Worm (Caenorhabditis elegans) whole organism, L2 larva: Measurements from ENCODE around the gene srh-211.

Experiments used
- C34F6.9 ChIP-seq: fragments of 150-350 bp; optimal IDR thresholded peaks from 2 replicates; lab custom pipeline; 2014; ENCODE audit warnings: missing biosample characterization, missing genetic modification characterization
- R02D3.7 ChIP-seq: fragments of 150-350 bp; optimal IDR thresholded peaks from 2 replicates; lab custom pipeline; 2014; ENCODE audit warnings: missing biosample characterization, missing genetic modification characterization
- Y55F3AM.14 ChIP-seq: fragments of 200-800 bp; sonication (Bioruptor generic); optimal IDR thresholded peaks from 2 replicates; lab custom pipeline; 2018; ENCODE audit warnings: mild to moderate bottlenecking, missing genetic modification characterization, missing compliant biosample characterization
- aly-2 ChIP-seq: fragments of 150-350 bp; optimal IDR thresholded peaks from 2 replicates; lab custom pipeline; 2014; ENCODE audit warnings: missing biosample characterization, missing genetic modification characterization
- ama-1 ChIP-seq: fragments of 150-350 bp; optimal IDR thresholded peaks from 2 replicates; lab custom pipeline; 2018; ENCODE audit warnings: inconsistent platforms
- blmp-1 ChIP-seq: sonication (generic microtip); optimal IDR thresholded peaks from 2 replicates; lab custom pipeline; 2017; ENCODE audit warnings: missing genetic modification characterization, mild to moderate bottlenecking, missing compliant biosample characterization, antibody characterized with exemption, moderate library complexity; ENCODE audit not compliant: insufficient read depth
- ceh-16 ChIP-seq: fragments of 150-350 bp; optimal IDR thresholded peaks from 2 replicates; lab custom pipeline; 2014; ENCODE audit warnings: missing biosample characterization, missing genetic modification characterization
- ceh-82 ChIP-seq: fragments of 150-350 bp; optimal IDR thresholded peaks from 2 replicates; lab custom pipeline; 2014; ENCODE audit warnings: missing biosample characterization, missing genetic modification characterization
- dmd-4 ChIP-seq: sonication (generic microtip); optimal IDR thresholded peaks from 2 replicates; lab custom pipeline; 2017; ENCODE audit warnings: missing biosample characterization, missing genetic modification characterization
- egl-27 ChIP-seq: sonication (generic microtip); optimal IDR thresholded peaks from 3 replicates; lab custom pipeline; 2017; ENCODE audit warnings: missing biosample characterization, missing genetic modification reagents, missing genetic modification characterization
- elt-1 ChIP-seq: fragments of 150-350 bp; optimal IDR thresholded peaks from 2 replicates; lab custom pipeline; 2014; ENCODE audit warnings: missing biosample characterization, missing genetic modification characterization
- elt-3 ChIP-seq: sonication (generic microtip); optimal IDR thresholded peaks from 2 replicates; lab custom pipeline; 2017; ENCODE audit warnings: missing biosample characterization, missing genetic modification characterization
- fos-1 ChIP-seq: fragments of 150-350 bp; optimal IDR thresholded peaks from 2 replicates; lab custom pipeline; 2014; ENCODE audit warnings: missing biosample characterization, missing genetic modification characterization
- gmeb-1 ChIP-seq: fragments of 150-350 bp; optimal IDR thresholded peaks from 2 replicates; lab custom pipeline; 2014; ENCODE audit warnings: missing biosample characterization, missing genetic modification characterization
- lin-11 ChIP-seq: fragments of 150-350 bp; sonication (generic microtip); optimal IDR thresholded peaks from 2 replicates; lab custom pipeline; 2014; ENCODE audit warnings: missing biosample characterization, missing genetic modification characterization, inconsistent platforms, mixed read lengths
- lsy-2 ChIP-seq, 2 experiments: fragments of 150-350 bp in 1 of 2; sonication (generic microtip) in 1 of 2; optimal IDR thresholded peaks; 2 replicates each; lab custom pipeline; 2014 to 2017; ENCODE audit warnings: missing biosample characterization in 2 of 2, missing genetic modification characterization in 2 of 2
- mab-5 ChIP-seq: fragments of 150-350 bp; optimal IDR thresholded peaks from 2 replicates; lab custom pipeline; 2014; ENCODE audit warnings: missing biosample characterization, missing genetic modification characterization
- mdl-1 ChIP-seq, 2 experiments: fragments of 150-350 bp in 1 of 2; sonication (generic microtip) in 1 of 2; optimal IDR thresholded peaks; 2 replicates each; lab custom pipeline; 2017; ENCODE audit warnings: missing biosample characterization in 2 of 2, missing genetic modification characterization in 2 of 2
- nhr-10 ChIP-seq: sonication (generic microtip); optimal IDR thresholded peaks from 2 replicates; lab custom pipeline; 2017; ENCODE audit warnings: missing biosample characterization, missing genetic modification characterization
- nhr-11 ChIP-seq: fragments of 150-350 bp; optimal IDR thresholded peaks from 2 replicates; lab custom pipeline; 2014; ENCODE audit warnings: missing biosample characterization, missing genetic modification characterization
- nhr-12 ChIP-seq: fragments of 150-350 bp; optimal IDR thresholded peaks from 2 replicates; lab custom pipeline; 2014; ENCODE audit warnings: missing biosample characterization, missing genetic modification characterization
- nhr-129 ChIP-seq: fragments of 150-350 bp; optimal IDR thresholded peaks from 2 replicates; lab custom pipeline; 2014; ENCODE audit warnings: missing biosample characterization, missing genetic modification characterization
- nhr-23 ChIP-seq: fragments of 150-350 bp; optimal IDR thresholded peaks from 2 replicates; lab custom pipeline; 2014; ENCODE audit warnings: missing biosample characterization, missing genetic modification reagents, missing genetic modification characterization
- nhr-77 ChIP-seq: fragments of 150-350 bp; optimal IDR thresholded peaks from 2 replicates; lab custom pipeline; 2014; ENCODE audit warnings: missing biosample characterization, missing genetic modification characterization
- peb-1 ChIP-seq: fragments of 150-350 bp; optimal IDR thresholded peaks from 2 replicates; lab custom pipeline; 2014; ENCODE audit warnings: missing biosample characterization, missing genetic modification characterization
- sem-4 ChIP-seq: fragments of 150-350 bp; optimal IDR thresholded peaks from 2 replicates; lab custom pipeline; 2014; ENCODE audit warnings: missing biosample characterization, missing genetic modification reagents, missing genetic modification characterization
- skn-1 ChIP-seq: sonication (generic microtip); optimal IDR thresholded peaks from 2 replicates; lab custom pipeline; 2017; ENCODE audit warnings: missing biosample characterization, missing genetic modification characterization
- sma-3 ChIP-seq: sonication (generic microtip); optimal IDR thresholded peaks from 2 replicates; lab custom pipeline; 2016; ENCODE audit warnings: missing genetic modification reagents, missing genetic modification characterization, missing compliant biosample characterization
- sma-9 ChIP-seq, 2 experiments: fragments of 150-350 bp in 1 of 2; sonication (generic microtip) in 1 of 2; optimal IDR thresholded peaks; 2 replicates each; lab custom pipeline; 2014 to 2016; ENCODE audit warnings: missing genetic modification characterization in 2 of 2, mild to moderate bottlenecking in 1 of 2, missing biosample characterization in 1 of 2, missing compliant biosample characterization in 1 of 2, missing genetic modification reagents in 1 of 2, moderate library complexity in 1 of 2
- snpc-4 ChIP-seq: fragments of 150-350 bp; optimal IDR thresholded peaks from 2 replicates; lab custom pipeline; 2014; ENCODE audit warnings: missing biosample characterization, missing genetic modification characterization
- unc-55 ChIP-seq: fragments of 150-350 bp; sonication (generic microtip); optimal IDR thresholded peaks from 3 replicates; lab custom pipeline; 2014; ENCODE audit warnings: missing biosample characterization, missing genetic modification reagents, missing genetic modification characterization
- unc-62 ChIP-seq: fragments of 150-350 bp; optimal IDR thresholded peaks from 2 replicates; lab custom pipeline; 2014; ENCODE audit warnings: missing biosample characterization, missing genetic modification reagents, missing genetic modification characterization
- zag-1 ChIP-seq: fragments of 150-350 bp; optimal IDR thresholded peaks from 2 replicates; lab custom pipeline; 2014; ENCODE audit warnings: missing biosample characterization, missing genetic modification characterization
- ztf-1 ChIP-seq: fragments of 200-800 bp; sonication (Bioruptor generic); conservative IDR thresholded peaks from 2 replicates; pipeline ENCODE4 v1.3.6; 2022; ENCODE audit warnings: missing genetic modification characterization, missing compliant biosample characterization
- ztf-11 ChIP-seq: sonication (generic microtip); optimal IDR thresholded peaks from 2 replicates; lab custom pipeline; 2017; ENCODE audit warnings: missing biosample characterization, missing genetic modification characterization
- ztf-4 ChIP-seq: fragments of 150-350 bp; optimal IDR thresholded peaks from 2 replicates; lab custom pipeline; 2014; ENCODE audit warnings: missing biosample characterization, missing genetic modification characterization

Gene srh-211

ce11 chrV:4120629-4121028 is 39.4 kb upstream of the srh-211 start, which contains the start of gene T05B4.10:
TSS of gene T05B4.10 (minus strand) at chrV:4120729.
- no peak for TF ChIP-seq Y55F3AM.14
- no peak for TF ChIP-seq dmd-4 (tag; lab: Kevin White, UChicago)
- TF ChIP-seq skn-1 (tag; lab: Kevin White, UChicago): no peak
- TF ChIP-seq nhr-23: no peak
- TF ChIP-seq nhr-129: no peak
- TF ChIP-seq lsy-2 (tag; optimal IDR thresholded peaks at IDR 0.05; lab: Kevin White, UChicago): no peak
- TF ChIP-seq mdl-1 (tag; optimal IDR thresholded peaks at IDR 0.05; lab: Kevin White, UChicago): no peak
- TF ChIP-seq peb-1 (tag; lab: Kevin White, UChicago): no peak
- no peak for TF ChIP-seq nhr-12 (tag; lab: Kevin White, UChicago)
- no peak for TF ChIP-seq sma-9 (GFP tag; optimal IDR thresholded peaks at IDR 0.05; lab: Kevin White, UChicago)
- TF ChIP-seq sma-9 (tag; optimal IDR thresholded peaks at IDR 0.05; lab: Kevin White, UChicago): no peak
- no peak for TF ChIP-seq mab-5 (tag; lab: Kevin White, UChicago)
- TF ChIP-seq ama-1 (lab: Kevin White, UChicago): no peak
- TF ChIP-seq lin-11 (tag; lab: Kevin White, UChicago): no peak
- TF ChIP-seq, all 48 proteins: peak for 0

- TF ChIP-seq peb-1 (tag; lab: Kevin White, UChicago): no peak
- TF ChIP-seq fos-1: no peak
- TF ChIP-seq nhr-11: no peak
- no peak for TF ChIP-seq mab-5 (tag; lab: Kevin White, UChicago)
- TF ChIP-seq gmeb-1 (tag; lab: Kevin White, UChicago): no peak
- TF ChIP-seq lsy-2 (tag; optimal IDR thresholded peaks at IDR 0.05; lab: Kevin White, UChicago): no peak
- TF ChIP-seq sma-3 (GFP tag; lab: Kevin White, UChicago): no peak
- no peak for TF ChIP-seq ceh-16 (tag; lab: Kevin White, UChicago)
- TF ChIP-seq ceh-82 (tag; lab: Kevin White, UChicago): no peak
- no peak for TF ChIP-seq R02D3.7 (tag; lab: Kevin White, UChicago)
- TF ChIP-seq ztf-1: no peak
- TF ChIP-seq elt-1 (tag; lab: Kevin White, UChicago): no peak
- no peak for TF ChIP-seq snpc-4
- no peak for TF ChIP-seq skn-1 (tag; lab: Kevin White, UChicago)
- no peak for TF ChIP-seq sma-9 (GFP tag; optimal IDR thresholded peaks at IDR 0.05; lab: Kevin White, UChicago)
- TF ChIP-seq sma-9 (tag; optimal IDR thresholded peaks at IDR 0.05; lab: Kevin White, UChicago): no peak
- no peak for TF ChIP-seq C34F6.9 (tag; lab: Kevin White, UChicago)
- TF ChIP-seq unc-62 (GFP tag; lab: Kevin White, UChicago): no peak
- TF ChIP-seq ztf-11 (tag; lab: Kevin White, UChicago): no peak
- TF ChIP-seq zag-1 (tag; lab: Kevin White, UChicago): no peak
- no peak for TF ChIP-seq nhr-77 (tag; lab: Kevin White, UChicago)
These were observed 37.1 kb upstream of the srh-211 start, which contains the start of gene T05B4.9 for ce11 chrV:4118332-4118731. TSS of gene T05B4.9 (minus strand) at chrV:4118432.

- TF ChIP-seq fos-1 (no peak), nhr-10 (tag; lab: Kevin White, UChicago) (no peak), elt-3 (no peak), aly-2 (no peak), unc-62 (GFP tag; lab: Kevin White, UChicago) (no peak)
These were observed 34.9 kb upstream of the srh-211 start, which contains the start of gene T05B4.8 for ce11 chrV:4116071-4116470. TSS of gene T05B4.8 (minus strand) at chrV:4116171.

ce11 chrV:4114627-4115026 is 33.4 kb upstream of the srh-211 start, which contains the start of gene srw-133:
TSS of gene srw-133 (minus strand) at chrV:4114727.
- TF ChIP-seq egl-27 (tag; lab: Kevin White, UChicago): no peak
- no peak for TF ChIP-seq Y55F3AM.14
- TF ChIP-seq skn-1 (tag; lab: Kevin White, UChicago): no peak
- no peak for TF ChIP-seq zag-1 (tag; lab: Kevin White, UChicago)
- TF ChIP-seq aly-2: no peak
- TF ChIP-seq sem-4: no peak
- no peak for TF ChIP-seq ztf-11 (tag; lab: Kevin White, UChicago)
- TF ChIP-seq unc-55 (GFP tag; lab: Kevin White, UChicago): no peak
- no peak for TF ChIP-seq elt-1 (tag; lab: Kevin White, UChicago)
- TF ChIP-seq C34F6.9 (tag; lab: Kevin White, UChicago): no peak
- no peak for TF ChIP-seq gmeb-1 (tag; lab: Kevin White, UChicago)
- TF ChIP-seq ztf-4 (tag; lab: Kevin White, UChicago): no peak
- TF ChIP-seq ztf-1: no peak
- TF ChIP-seq blmp-1 (tag; lab: Kevin White, UChicago): no peak
- TF ChIP-seq, all 48 proteins: peak for 0
